Fruit fly (Drosophila melanogaster): ENCODE results near the gene mbf1.

mbf1 gene

dm6 chr3L:16571014-16571738 is 3.1 kb upstream of the mbf1 start (continued):
- TF ChIP-seq lab (GFP tag; optimal IDR thresholded peaks at IDR 0.05) (peak; percentile 71), dimm (GFP tag; IDR thresholded peaks at IDR 0.05) (no peak), Dll (GFP tag; IDR thresholded peaks at IDR 0.05; ENCODE audit: partially characterized antibody) (no peak), insv (GFP tag; optimal IDR thresholded peaks at IDR 0.05) (no peak), Jarid2 (GFP tag; optimal IDR thresholded peaks at IDR 0.05) (no peak), CG8290 (GFP tag; optimal IDR thresholded peaks at IDR 0.05) (no peak), CG8290 (tag; optimal IDR thresholded peaks at IDR 0.05) (no peak), oc (tag; optimal IDR thresholded peaks at IDR 0.05) (no peak), unpg (GFP tag; optimal IDR thresholded peaks at IDR 0.05) (peak; percentile 65), toy (GFP tag; IDR thresholded peaks at IDR 0.05) (no peak), CG13894 (tag; optimal IDR thresholded peaks at IDR 0.05) (peak; percentile 30), eyg (GFP tag; optimal IDR thresholded peaks at IDR 0.05) (no peak), zf30C (GFP tag; optimal IDR thresholded peaks at IDR 0.05) (peak; percentile 54), HLHmδ (GFP tag; optimal IDR thresholded peaks at IDR 0.05) (no peak), CG11560 (tag; IDR thresholded peaks at IDR 0.05) (no peak), Hey (tag; optimal IDR thresholded peaks at IDR 0.05) (no peak), CG31388 (GFP tag; optimal IDR thresholded peaks at IDR 0.05) (no peak), gce (GFP tag; IDR thresholded peaks at IDR 0.05) (no peak), CG6272 (GFP tag; IDR thresholded peaks at IDR 0.05) (no peak), NFAT (GFP tag; IDR thresholded peaks at IDR 0.05) (no peak), gsb-n (tag; optimal IDR thresholded peaks at IDR 0.05) (no peak), H15 (GFP tag; IDR thresholded peaks at IDR 0.05) (no peak), Ptx1 (GFP tag; IDR thresholded peaks at IDR 0.05) (no peak; the same call in 1 of the 2 replicates), sens (GFP tag) (peak; percentile 87), CG9876 (GFP tag; optimal IDR thresholded peaks at IDR 0.05) (no peak), CG13123 (GFP tag; optimal IDR thresholded peaks at IDR 0.05) (no peak), Hr3 (GFP tag; optimal IDR thresholded peaks at IDR 0.05) (peak; percentile 42), Xbp1 (GFP tag; optimal IDR thresholded peaks at IDR 0.05) (peak; percentile 56), CG2678 (tag; optimal IDR thresholded peaks at IDR 0.05) (peak; percentile 71), CG4617 (GFP tag; optimal IDR thresholded peaks at IDR 0.05; ENCODE audit: borderline replicate concordance) (no peak), salm (tag; optimal IDR thresholded peaks at IDR 0.05) (no peak), CG3065 (GFP tag; optimal IDR thresholded peaks at IDR 0.05) (no peak), NC2α (GFP tag; optimal IDR thresholded peaks at IDR 0.05) (no peak), Drgx (GFP tag; IDR thresholded peaks at IDR 0.05) (peak; percentile 36; the same call in 1 of the 2 replicates), cwo (GFP tag; optimal IDR thresholded peaks at IDR 0.05) (peak; percentile 29), E2f2 (GFP tag; IDR thresholded peaks at IDR 0.05) (peak; percentile 43), nom (GFP tag; optimal IDR thresholded peaks at IDR 0.05) (no peak), onecut (GFP tag; IDR thresholded peaks at IDR 0.05) (no peak), CG7745 (tag; optimal IDR thresholded peaks at IDR 0.05) (no peak), Lpt (GFP tag; optimal IDR thresholded peaks at IDR 0.05) (no peak), Hsf (GFP tag; optimal IDR thresholded peaks at IDR 0.05) (peak; percentile 68), chinmo (GFP tag; IDR thresholded peaks at IDR 0.05; ENCODE audit: partially characterized antibody) (no peak), chif (GFP tag; optimal IDR thresholded peaks at IDR 0.05) (peak in 1 of 2 experiments; percentile 16), CG33557 (GFP tag; optimal IDR thresholded peaks at IDR 0.05) (no peak), cas (GFP tag; IDR thresholded peaks at IDR 0.05) (peak; percentile 55; the same call in 1 of the 2 replicates), CG6689 (GFP tag; IDR thresholded peaks at IDR 0.05) (peak; percentile 64; the same call in 1 of the 2 replicates), CG43689 (GFP tag; IDR thresholded peaks at IDR 0.05) (0 out of 2 replicates have a peak, but pooled peaks have one; percentile 7), CG18599 (GFP tag; optimal IDR thresholded peaks at IDR 0.05) (peak; percentile 64), E2f1 (GFP tag; IDR thresholded peaks at IDR 0.05) (no peak), Nf-YC (tag; optimal IDR thresholded peaks at IDR 0.05) (peak; percentile 32)

Data from whole organism, embryonic.